Comparison of ENCODE assay signal across 7 worm cellular contexts in genomic region chrV:8552460-8552859, ce11.
TF ChIP-seq lines count a peak whose summit lies in the region.

Gene acr-15, plus strand, starts transcription at chrV:8552695.

TF ChIP-seq in whole organism, L1 larva, 84 proteins besides CTCF, POLR2A, EP300 and RAD21:
- TF ChIP-seq lin-14 (GFP tag; optimal IDR thresholded peaks at IDR 0.05; lab: Kevin White, UChicago) (peak; percentile 1), efl-1 (optimal IDR thresholded peaks at IDR 0.05; lab: Kevin White, UChicago) (no peak), efl-1 (GFP tag; optimal IDR thresholded peaks at IDR 0.05 in 1 of 2; lab: Kevin White, UChicago) (peak in 1 of 2 experiments; percentile 78), mef-2 (tag; optimal IDR thresholded peaks at IDR 0.05; lab: Kevin White, UChicago) (no peak), rnt-1 (tag; optimal IDR thresholded peaks at IDR 0.05; lab: Kevin White, UChicago) (peak; percentile 46)

TF ChIP-seq in whole organism, L2 larva, 48 proteins besides CTCF, POLR2A, EP300 and RAD21:
- TF ChIP-seq sma-3 (GFP tag; optimal IDR thresholded peaks at IDR 0.05; lab: Kevin White, UChicago) (no peak), skn-1 (tag; optimal IDR thresholded peaks at IDR 0.05; lab: Kevin White, UChicago) (no peak), fos-1 (tag; optimal IDR thresholded peaks at IDR 0.05; lab: Kevin White, UChicago) (no peak), sma-9 (GFP tag; optimal IDR thresholded peaks at IDR 0.05; lab: Kevin White, UChicago) (peak; percentile 24), sma-9 (tag; optimal IDR thresholded peaks at IDR 0.05; lab: Kevin White, UChicago) (no peak), R02D3.7 (tag; optimal IDR thresholded peaks at IDR 0.05; lab: Kevin White, UChicago) (no peak), nhr-21 (tag; optimal IDR thresholded peaks at IDR 0.05; lab: Kevin White, UChicago) (no peak)
TF ChIP-seq in whole organism, L2 larva: peak in this region for 1.

TF ChIP-seq in whole organism, L3 larva, 47 proteins besides CTCF, POLR2A, EP300 and RAD21:
- TF ChIP-seq ztf-11 (tag; optimal IDR thresholded peaks at IDR 0.05; lab: Kevin White, UChicago) (no peak), egl-5 (tag; optimal IDR thresholded peaks at IDR 0.05; lab: Kevin White, UChicago) (peak; percentile 97), lsy-12 (tag; optimal IDR thresholded peaks at IDR 0.05; lab: Kevin White, UChicago) (no peak)

TF ChIP-seq in whole organism, L4 larva, 104 proteins besides CTCF, POLR2A, EP300 and RAD21:
- TF ChIP-seq spr-1 (tag; optimal IDR thresholded peaks at IDR 0.05; lab: Kevin White, UChicago) (no peak), nhr-11 (tag; optimal IDR thresholded peaks at IDR 0.05; lab: Kevin White, UChicago) (peak; percentile 14)

TF ChIP-seq in whole organism, midembryonic, 9 proteins besides CTCF, POLR2A, EP300 and RAD21:
- TF ChIP-seq flt-1 (GFP tag; IDR thresholded peaks at IDR 0.05; lab: Robert Waterston, UW) (no peak), ztf-23 (GFP tag; IDR thresholded peaks at IDR 0.05; lab: Robert Waterston, UW) (0 out of 2 replicates have a peak, but pooled peaks have one; percentile 34)
TF ChIP-seq in whole organism, midembryonic: peak in this region for 1.

TF ChIP-seq in whole organism, mixed stage, embryonic, 35 proteins besides CTCF, POLR2A, EP300 and RAD21:
- TF ChIP-seq nhr-237 (tag; optimal IDR thresholded peaks at IDR 0.05; lab: Kevin White, UChicago), result no peak
- peak; percentile 56 for TF ChIP-seq hlh-1 (tag; optimal IDR thresholded peaks at IDR 0.05; lab: Kevin White, UChicago)

TF ChIP-seq in whole organism, young adult, 124 proteins besides CTCF, POLR2A, EP300 and RAD21:
- TF ChIP-seq B0035.1 (tag; optimal IDR thresholded peaks at IDR 0.05; lab: Kevin White, UChicago) (no peak), die-1 (tag; optimal IDR thresholded peaks at IDR 0.05; lab: Kevin White, UChicago) (no peak), madf-3 (GFP tag; IDR thresholded peaks at IDR 0.05; lab: Robert Waterston, UW) (0 out of 2 replicates have a peak, but pooled peaks have one; percentile 44), let-526 (GFP tag; IDR thresholded peaks at IDR 0.05; lab: Robert Waterston, UW) (no peak)
